Worm (Caenorhabditis elegans) whole organism, late embryonic: Measurements from ENCODE around the gene gpr-1.

ENCODE experiments used
- C38D4.7 ChIP-seq: fragments of 200-800 bp; sonication (Bioruptor generic); optimal IDR thresholded peaks from 2 replicates; lab custom pipeline; 2018; ENCODE audit warnings: mild to moderate bottlenecking, missing genetic modification characterization, moderate library complexity, missing compliant biosample characterization
- K02D7.2 ChIP-seq: sonication (generic microtip); optimal IDR thresholded peaks from 2 replicates; lab custom pipeline; 2017; ENCODE audit warnings: mild to moderate bottlenecking, missing genetic modification characterization, missing compliant biosample characterization
- K09A11.1 ChIP-seq: sonication (generic microtip); optimal IDR thresholded peaks from 2 replicates; lab custom pipeline; 2017; ENCODE audit warnings: antibody characterized with exemption, mild to moderate bottlenecking, missing genetic modification characterization, missing compliant biosample characterization; ENCODE audit not compliant: insufficient read depth
- T23F11.4 ChIP-seq: fragments of 200-800 bp; sonication (Bioruptor generic); optimal IDR thresholded peaks from 2 replicates; lab custom pipeline; 2018; ENCODE audit warnings: mild to moderate bottlenecking, missing genetic modification characterization, missing compliant biosample characterization
- Y22D7AL.16 ChIP-seq: sonication (generic microtip); optimal IDR thresholded peaks from 2 replicates; lab custom pipeline; 2016; ENCODE audit warnings: missing genetic modification characterization, missing compliant biosample characterization
- ahr-1 ChIP-seq: sonication (generic microtip); optimal IDR thresholded peaks from 2 replicates; lab custom pipeline; 2016; ENCODE audit warnings: missing genetic modification characterization, missing compliant biosample characterization
- ama-1 ChIP-seq: fragments of 150-350 bp; optimal IDR thresholded peaks from 2 replicates; lab custom pipeline; 2014
- ceh-14 ChIP-seq: sonication (generic microtip); optimal IDR thresholded peaks from 2 replicates; lab custom pipeline; 2016; ENCODE audit warnings: missing genotype, missing genetic modification characterization, missing compliant biosample characterization
- ceh-18 ChIP-seq: sonication (generic microtip); optimal IDR thresholded peaks from 2 replicates; lab custom pipeline; 2016; ENCODE audit warnings: missing genetic modification characterization, missing compliant biosample characterization
- ceh-19 ChIP-seq: fragments of 200-800 bp; sonication (Bioruptor generic); optimal IDR thresholded peaks from 2 replicates; lab custom pipeline; 2018; ENCODE audit warnings: mild to moderate bottlenecking, missing genetic modification characterization, missing compliant biosample characterization
- ceh-2 ChIP-seq: sonication (generic microtip); optimal IDR thresholded peaks from 2 replicates; lab custom pipeline; 2016; ENCODE audit warnings: missing genotype, missing genetic modification characterization, missing compliant biosample characterization
- ceh-24 ChIP-seq: sonication (generic microtip); optimal IDR thresholded peaks from 2 replicates; lab custom pipeline; 2016; ENCODE audit warnings: mild to moderate bottlenecking, missing genetic modification characterization, missing compliant biosample characterization
- ceh-31 ChIP-seq: sonication (generic microtip); optimal IDR thresholded peaks from 2 replicates; lab custom pipeline; 2016; ENCODE audit warnings: missing genetic modification characterization, missing compliant biosample characterization
- ceh-48 ChIP-seq: sonication (generic microtip); optimal IDR thresholded peaks from 2 replicates; lab custom pipeline; 2016; ENCODE audit warnings: missing genetic modification characterization, inconsistent platforms, missing compliant biosample characterization
- ceh-6 ChIP-seq: fragments of 200-800 bp; sonication (Bioruptor generic); optimal IDR thresholded peaks from 2 replicates; lab custom pipeline; 2018; ENCODE audit warnings: mild to moderate bottlenecking, missing genetic modification characterization, missing compliant biosample characterization
- ceh-9 ChIP-seq: sonication (generic microtip); optimal IDR thresholded peaks from 2 replicates; lab custom pipeline; 2016; ENCODE audit warnings: mild to moderate bottlenecking, missing genetic modification characterization, inconsistent platforms, missing compliant biosample characterization
- che-1 ChIP-seq: sonication (generic microtip); optimal IDR thresholded peaks from 2 replicates; lab custom pipeline; 2016; ENCODE audit warnings: mild to moderate bottlenecking, missing genetic modification characterization, missing compliant biosample characterization
- dmd-4 ChIP-seq: sonication (generic microtip); optimal IDR thresholded peaks from 2 replicates; lab custom pipeline; 2016; ENCODE audit warnings: borderline replicate concordance, missing genetic modification characterization, missing compliant biosample characterization
- dve-1 ChIP-seq: sonication (generic microtip); optimal IDR thresholded peaks from 2 replicates; lab custom pipeline; 2017; ENCODE audit warnings: antibody characterized with exemption, mild to moderate bottlenecking, missing genetic modification characterization, missing compliant biosample characterization
- elt-2 ChIP-seq: sonication (generic microtip); optimal IDR thresholded peaks from 2 replicates; lab custom pipeline; 2016; ENCODE audit warnings: missing genetic modification reagents, missing genetic modification characterization, missing compliant biosample characterization
- eyg-1 ChIP-seq: sonication (generic microtip); optimal IDR thresholded peaks from 2 replicates; lab custom pipeline; 2016; ENCODE audit warnings: missing genotype, missing genetic modification characterization, missing compliant biosample characterization
- fax-1 ChIP-seq: sonication (generic microtip); optimal IDR thresholded peaks from 2 replicates; lab custom pipeline; 2016; ENCODE audit warnings: missing genotype, missing genetic modification characterization, missing compliant biosample characterization
- fkh-10 ChIP-seq: fragments of 150-350 bp; optimal IDR thresholded peaks from 2 replicates; lab custom pipeline; 2014; ENCODE audit warnings: missing biosample characterization, missing genetic modification reagents, missing genetic modification characterization
- fkh-6 ChIP-seq: sonication (generic microtip); optimal IDR thresholded peaks from 2 replicates; lab custom pipeline; 2016; ENCODE audit warnings: missing genetic modification characterization, missing compliant biosample characterization
- gmeb-2 ChIP-seq: sonication (generic microtip); optimal IDR thresholded peaks from 2 replicates; lab custom pipeline; 2016; ENCODE audit warnings: missing genetic modification characterization, inconsistent platforms, missing compliant biosample characterization
- hlh-30 ChIP-seq: sonication (generic microtip); optimal IDR thresholded peaks from 2 replicates; lab custom pipeline; 2017; ENCODE audit warnings: antibody characterized with exemption, missing genetic modification characterization, missing compliant biosample characterization; ENCODE audit not compliant: insufficient read depth
- hlh-6 ChIP-seq: sonication (generic microtip); optimal IDR thresholded peaks from 2 replicates; lab custom pipeline; 2016; ENCODE audit warnings: missing genotype, missing genetic modification characterization, missing compliant biosample characterization
- hlh-8 ChIP-seq: sonication (generic microtip); optimal IDR thresholded peaks from 2 replicates; lab custom pipeline; 2016; ENCODE audit warnings: missing genotype, missing genetic modification characterization, missing compliant biosample characterization
- lim-6 ChIP-seq: sonication (generic microtip); optimal IDR thresholded peaks from 2 replicates; lab custom pipeline; 2016; ENCODE audit warnings: missing genetic modification characterization, missing compliant biosample characterization
- madf-2 ChIP-seq: sonication (generic microtip); optimal IDR thresholded peaks from 2 replicates; lab custom pipeline; 2017; ENCODE audit warnings: missing genetic modification characterization, missing compliant biosample characterization
- mec-3 ChIP-seq: sonication (generic microtip); optimal IDR thresholded peaks from 2 replicates; lab custom pipeline; 2016; ENCODE audit warnings: borderline replicate concordance, missing genetic modification characterization, missing compliant biosample characterization
- nfya-1 ChIP-seq: sonication (generic microtip); optimal IDR thresholded peaks from 2 replicates; lab custom pipeline; 2017; ENCODE audit warnings: missing genetic modification characterization, mild to moderate bottlenecking, missing compliant biosample characterization, antibody characterized with exemption, moderate library complexity
- nhr-11 ChIP-seq: fragments of 150-350 bp; optimal IDR thresholded peaks from 2 replicates; lab custom pipeline; 2014; ENCODE audit warnings: missing biosample characterization, missing genetic modification characterization
- pag-3 ChIP-seq: sonication (generic microtip); optimal IDR thresholded peaks from 2 replicates; lab custom pipeline; 2016; ENCODE audit warnings: missing compliant biosample characterization, missing genetic modification characterization, borderline replicate concordance
- pax-1 ChIP-seq: fragments of 150-350 bp; optimal IDR thresholded peaks from 2 replicates; lab custom pipeline; 2014; ENCODE audit warnings: missing biosample characterization, missing genetic modification characterization
- pha-4 ChIP-seq: fragments of 150-350 bp; optimal IDR thresholded peaks from 2 replicates; lab custom pipeline; 2018; ENCODE audit warnings: missing biosample characterization, missing genetic modification reagents, missing genetic modification characterization
- pqm-1 ChIP-seq: sonication (generic microtip); optimal IDR thresholded peaks from 2 replicates; lab custom pipeline; 2016; ENCODE audit warnings: missing genetic modification characterization, missing compliant biosample characterization
- pros-1 ChIP-seq: fragments of 150-350 bp; optimal IDR thresholded peaks from 2 replicates; lab custom pipeline; 2014; ENCODE audit warnings: missing biosample characterization, missing genetic modification reagents, missing genetic modification characterization
- sox-2 ChIP-seq: fragments of 200-800 bp; sonication (Bioruptor generic); IDR thresholded peaks from 2 replicates; pipeline ENCODE4 v1.3.6; 2022; ENCODE audit warnings: missing genetic modification reagents, missing genetic modification characterization, missing compliant biosample characterization
- sox-4 ChIP-seq: sonication (generic microtip); optimal IDR thresholded peaks from 2 replicates; lab custom pipeline; 2017; ENCODE audit warnings: mild to moderate bottlenecking, missing genetic modification characterization, inconsistent platforms, missing compliant biosample characterization
- syd-9 ChIP-seq: sonication (generic microtip); optimal IDR thresholded peaks from 2 replicates; lab custom pipeline; 2016; ENCODE audit warnings: mild to moderate bottlenecking, missing genetic modification characterization, moderate library complexity, missing compliant biosample characterization
- tbx-2 ChIP-seq: sonication (generic microtip); optimal IDR thresholded peaks from 2 replicates; lab custom pipeline; 2016; ENCODE audit warnings: missing genetic modification characterization, missing compliant biosample characterization
- tbx-7 ChIP-seq: sonication (generic microtip); optimal IDR thresholded peaks from 2 replicates; lab custom pipeline; 2016; ENCODE audit warnings: missing genotype, missing genetic modification characterization, missing compliant biosample characterization
- unc-42 ChIP-seq: sonication (generic microtip); optimal IDR thresholded peaks from 2 replicates; lab custom pipeline; 2016; ENCODE audit warnings: missing genotype, missing genetic modification characterization, missing compliant biosample characterization
- unc-55 ChIP-seq: sonication (generic microtip); optimal IDR thresholded peaks from 2 replicates; lab custom pipeline; 2017; ENCODE audit warnings: missing biosample characterization, missing genetic modification reagents, missing genetic modification characterization
- zip-5 ChIP-seq: sonication (generic microtip); optimal IDR thresholded peaks from 2 replicates; lab custom pipeline; 2016; ENCODE audit warnings: missing genetic modification characterization, missing compliant biosample characterization

The gpr-1 gene

DNA sequence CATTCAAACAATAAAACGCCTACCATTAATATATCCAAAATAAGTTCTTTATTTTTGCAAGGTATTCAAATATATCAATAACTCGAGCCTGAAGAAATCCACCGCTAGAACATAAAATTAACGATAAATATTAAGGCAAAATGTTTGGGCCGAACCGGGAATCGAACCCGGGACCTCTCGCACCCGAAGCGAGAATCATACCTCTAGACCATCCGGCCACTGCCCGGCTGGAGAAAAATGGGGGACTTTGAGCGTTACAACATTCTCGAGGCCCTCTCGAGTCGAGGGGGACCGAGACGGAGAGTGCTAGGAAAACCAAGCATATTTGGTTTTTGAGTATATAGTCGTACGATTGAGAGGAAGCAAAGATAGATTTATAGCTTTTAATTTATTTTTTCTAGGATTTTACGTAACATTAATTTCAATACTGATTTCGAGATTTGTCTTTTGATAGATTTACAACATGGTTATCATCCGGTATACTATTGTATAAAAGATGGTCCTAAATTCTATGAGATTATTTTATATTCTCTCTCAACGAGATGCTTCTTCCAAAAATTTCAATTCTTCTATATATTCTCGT lies 21.6 kb downstream of the gpr-1 start, which contains the start of gene flp-23 (continued):
- TF ChIP-seq madf-2 (tag; lab: Kevin White, UChicago): peak; percentile 59
- TF ChIP-seq pha-4 (tag; lab: Kevin White, UChicago): no peak
- no peak for TF ChIP-seq ama-1 (lab: Kevin White, UChicago)
- TF ChIP-seq zip-5 (tag; lab: Kevin White, UChicago): peak; percentile 53
- TF ChIP-seq ceh-19 (GFP tag; lab: Kevin White, UChicago): peak; percentile 64
- peak; percentile 54 for TF ChIP-seq dmd-4 (tag; lab: Kevin White, UChicago)
- TF ChIP-seq hlh-30 (tag; lab: Kevin White, UChicago): no peak
- TF ChIP-seq elt-2 (tag; lab: Kevin White, UChicago): peak; percentile 63
- TF ChIP-seq ceh-14 (tag; lab: Kevin White, UChicago): peak; percentile 41
- peak; percentile 6 for TF ChIP-seq syd-9 (tag; lab: Kevin White, UChicago)
- peak; percentile 42 for TF ChIP-seq K02D7.2 (tag; lab: Kevin White, UChicago)
- TF ChIP-seq nfya-1 (tag; lab: Kevin White, UChicago): peak; percentile 55
- no peak for TF ChIP-seq unc-42 (tag; lab: Kevin White, UChicago)
- peak; percentile 34 for TF ChIP-seq ceh-9
- TF ChIP-seq unc-55 (GFP tag; lab: Kevin White, UChicago): no peak
- TF ChIP-seq ceh-18 (tag; lab: Kevin White, UChicago): peak; percentile 39
- peak; percentile 17 for TF ChIP-seq pqm-1 (tag; lab: Kevin White, UChicago)

DNA sequence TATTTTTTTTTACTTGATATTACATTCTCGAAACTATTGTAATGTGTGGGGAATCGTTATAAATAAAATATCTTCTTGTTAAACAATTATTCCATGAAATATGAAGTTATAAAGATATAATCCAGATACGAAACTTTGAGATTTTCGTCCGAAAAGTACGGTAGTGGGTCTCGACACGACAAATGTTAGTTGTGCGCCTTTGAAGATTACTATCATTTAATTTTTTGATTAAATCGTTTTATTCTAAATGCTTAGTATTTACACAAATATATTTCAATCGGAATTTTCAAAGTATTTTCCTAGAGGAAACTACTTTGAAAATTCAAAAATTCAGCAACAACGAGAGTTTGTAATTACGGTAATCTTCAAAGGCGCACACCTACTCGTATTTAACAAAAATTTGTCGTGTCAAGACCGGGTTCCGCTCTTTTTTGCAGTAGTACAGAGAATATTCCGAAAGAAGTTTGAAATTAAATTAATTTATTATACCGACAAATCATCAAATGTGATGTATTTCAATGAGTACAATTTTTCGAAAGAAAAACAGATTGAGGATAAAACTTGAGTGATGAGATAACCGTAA lies 23.5 kb downstream of the gpr-1 start:
- no peak for TF ChIP-seq tbx-2 (tag; lab: Kevin White, UChicago)
- TF ChIP-seq fkh-10 (GFP tag; lab: Kevin White, UChicago): no peak
- TF ChIP-seq hlh-8 (tag; lab: Kevin White, UChicago): no peak
- TF ChIP-seq gmeb-2 (tag; lab: Kevin White, UChicago): no peak
- no peak for TF ChIP-seq C38D4.7 (GFP tag; lab: Kevin White, UChicago)
- TF ChIP-seq zip-5 (tag; lab: Kevin White, UChicago): no peak
- no peak for TF ChIP-seq madf-2 (tag; lab: Kevin White, UChicago)
- TF ChIP-seq sox-4: no peak
- no peak for TF ChIP-seq pros-1 (tag; lab: Kevin White, UChicago)
- TF ChIP-seq ceh-2 (tag; lab: Kevin White, UChicago): no peak
- no peak for TF ChIP-seq ceh-48
- TF ChIP-seq Y22D7AL.16 (tag; lab: Kevin White, UChicago): no peak

DNA sequence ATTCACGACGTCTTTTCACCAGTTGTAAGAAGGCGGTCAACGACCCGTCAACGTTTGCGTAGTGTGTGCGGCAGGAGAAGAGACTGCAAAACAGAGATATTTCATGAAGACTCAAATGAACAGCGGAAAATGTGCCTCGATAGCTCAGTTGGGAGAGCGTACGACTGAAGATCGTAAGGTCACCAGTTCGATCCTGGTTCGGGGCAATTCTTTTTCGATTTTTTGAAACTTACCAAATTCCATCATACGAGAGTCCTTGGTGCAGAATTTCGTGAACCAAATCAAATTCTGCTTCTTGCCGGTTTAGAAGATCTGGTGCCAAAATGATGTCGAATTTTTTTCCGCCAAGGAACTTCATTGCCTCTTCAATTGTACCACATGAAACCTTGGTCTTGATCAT lies 24.2 kb downstream of the gpr-1 start:
- TF ChIP-seq C38D4.7 (GFP tag; lab: Kevin White, UChicago) (peak; percentile 40), fkh-6 (tag; lab: Kevin White, UChicago) (peak; percentile 12), dmd-4 (tag; lab: Kevin White, UChicago) (peak; percentile 14), tbx-7 (tag; lab: Kevin White, UChicago) (no peak), ceh-6 (peak; percentile 54), eyg-1 (tag; lab: Kevin White, UChicago) (no peak), syd-9 (tag; lab: Kevin White, UChicago) (peak; percentile 49), sox-2 (GFP tag; lab: Robert Waterston, UW) (no peak; the same call in 1 of the 2 replicates), ceh-24 (no peak), nfya-1 (tag; lab: Kevin White, UChicago) (peak; percentile 19), elt-2 (tag; lab: Kevin White, UChicago) (peak; percentile 25), K09A11.1 (tag; lab: Kevin White, UChicago) (no peak), nhr-11 (tag; lab: Kevin White, UChicago) (no peak), tbx-2 (tag; lab: Kevin White, UChicago) (no peak), ceh-19 (GFP tag; lab: Kevin White, UChicago) (no peak), Y22D7AL.16 (tag; lab: Kevin White, UChicago) (peak; percentile 45), unc-55 (GFP tag; lab: Kevin White, UChicago) (no peak), fax-1 (tag; lab: Kevin White, UChicago) (peak; percentile 18), pag-3 (no peak), ahr-1 (tag; lab: Kevin White, UChicago) (no peak), zip-5 (tag; lab: Kevin White, UChicago) (no peak), mec-3 (no peak), lim-6 (tag; lab: Kevin White, UChicago) (no peak), dve-1 (tag; lab: Kevin White, UChicago) (peak; percentile 23), ceh-31 (tag; lab: Kevin White, UChicago) (no peak), hlh-6 (tag; lab: Kevin White, UChicago) (no peak), T23F11.4 (GFP tag; lab: Kevin White, UChicago) (no peak), che-1 (tag; lab: Kevin White, UChicago) (peak; percentile 45), pha-4 (tag; lab: Kevin White, UChicago) (no peak), pax-1 (tag; lab: Kevin White, UChicago) (no peak)
